Fruit fly (Drosophila melanogaster) whole organism, adult: ENCODE measurements around the gene Kaz.
A peak's percentile ranks its signal among the peaks of the same experiment; 100 is the strongest.

Experiments used
- CG11617 ChIP-seq: fragments of 200-800 bp; sonication (Bioruptor generic); optimal IDR thresholded peaks from 2 replicates; lab custom pipeline; 2017; ENCODE audit warnings: mild to moderate bottlenecking, missing biosample characterization, missing genetic modification reagents, missing genetic modification characterization
- CG12768 ChIP-seq: fragments of 200-800 bp; sonication (Bioruptor generic); optimal IDR thresholded peaks from 2 replicates; lab custom pipeline; 2017; ENCODE audit warnings: missing biosample characterization, missing genetic modification characterization, mild to moderate bottlenecking, moderate library complexity, missing genetic modification reagents
- CG14711 ChIP-seq: fragments of 200-800 bp; sonication (Bioruptor generic); optimal IDR thresholded peaks from 2 replicates; lab custom pipeline; 2018; ENCODE audit warnings: missing biosample characterization, mild to moderate bottlenecking, missing genetic modification characterization, moderate library complexity
- CG1620 ChIP-seq: fragments of 200-800 bp; sonication (Bioruptor generic); optimal IDR thresholded peaks from 2 replicates; lab custom pipeline; 2016; ENCODE audit warnings: missing biosample characterization, missing genetic modification characterization
- CG33017 ChIP-seq: fragments of 200-800 bp; sonication (Bioruptor generic); optimal IDR thresholded peaks from 2 replicates; lab custom pipeline; 2018; ENCODE audit warnings: missing biosample characterization, mild to moderate bottlenecking, missing genetic modification characterization, moderate library complexity
- CG5204 ChIP-seq: fragments of 200-800 bp; sonication (Bioruptor generic); optimal IDR thresholded peaks from 2 replicates; lab custom pipeline; 2016; ENCODE audit warnings: missing biosample characterization, missing genetic modification characterization
- CG7045 ChIP-seq: fragments of 200-800 bp; sonication (Bioruptor generic); optimal IDR thresholded peaks from 2 replicates; lab custom pipeline; 2017; ENCODE audit warnings: missing biosample characterization, mild to moderate bottlenecking, missing genetic modification characterization
- CG7101 ChIP-seq: fragments of 200-800 bp; sonication (Bioruptor generic); optimal IDR thresholded peaks from 2 replicates; lab custom pipeline; 2018; ENCODE audit warnings: missing biosample characterization, mild to moderate bottlenecking, missing genetic modification characterization, moderate library complexity
- Clk ChIP-seq: fragments of 200-800 bp; sonication (Bioruptor generic); optimal IDR thresholded peaks from 2 replicates; lab custom pipeline; 2017; ENCODE audit warnings: missing biosample characterization, missing genetic modification characterization
- Crg-1 ChIP-seq: fragments of 200-800 bp; sonication (Bioruptor generic); optimal IDR thresholded peaks from 2 replicates; lab custom pipeline; 2016; ENCODE audit warnings: missing biosample characterization, missing genetic modification characterization
- Hr96 ChIP-seq: fragments of 200-800 bp; sonication (Bioruptor generic); optimal IDR thresholded peaks from 2 replicates; lab custom pipeline; 2016; ENCODE audit warnings: missing biosample characterization, missing genetic modification characterization
- Mnt ChIP-seq: fragments of 200-800 bp; sonication (Bioruptor generic); optimal IDR thresholded peaks from 2 replicates; lab custom pipeline; 2016; ENCODE audit warnings: missing biosample characterization, mild to moderate bottlenecking, missing genetic modification characterization
- bab1 ChIP-seq: fragments of 200-800 bp; sonication (Bioruptor generic); optimal IDR thresholded peaks from 3 replicates; lab custom pipeline; 2019; ENCODE audit warnings: missing biosample characterization, mild to moderate bottlenecking, missing genetic modification characterization, moderate library complexity
- cic ChIP-seq: fragments of 200-800 bp; sonication (Bioruptor generic); optimal IDR thresholded peaks from 2 replicates; lab custom pipeline; 2017; ENCODE audit warnings: missing biosample characterization, mild to moderate bottlenecking, missing genetic modification characterization, moderate library complexity
- cnc ChIP-seq, 2 experiments: fragments of >200 bp; optimal IDR thresholded peaks; 2 replicates each; lab custom pipeline; 2017
- kay ChIP-seq: fragments of 200-800 bp; sonication (Bioruptor generic); peaks from one replicate; lab custom pipeline; 2016; ENCODE audit warnings: missing biosample characterization, missing genetic modification characterization, borderline replicate concordance
- ovo ChIP-seq: fragments of 200-800 bp; sonication (Bioruptor generic); optimal IDR thresholded peaks from 2 replicates; lab custom pipeline; 2016; ENCODE audit warnings: missing biosample characterization, missing genetic modification characterization
- pad ChIP-seq: fragments of 200-800 bp; sonication (Bioruptor generic); optimal IDR thresholded peaks from 3 replicates; lab custom pipeline; 2017; ENCODE audit warnings: missing biosample characterization, missing genetic modification characterization, mild to moderate bottlenecking, moderate library complexity, missing genetic modification reagents
- tj ChIP-seq: fragments of 200-800 bp; sonication (Bioruptor generic); optimal IDR thresholded peaks from 3 replicates; lab custom pipeline; 2017; ENCODE audit warnings: missing biosample characterization, mild to moderate bottlenecking, missing genetic modification characterization, moderate library complexity
- toe ChIP-seq: fragments of 200-800 bp; sonication (Bioruptor generic); optimal IDR thresholded peaks from 2 replicates; lab custom pipeline; 2016; ENCODE audit warnings: missing biosample characterization, missing genetic modification characterization

The Kaz gene

DNA sequence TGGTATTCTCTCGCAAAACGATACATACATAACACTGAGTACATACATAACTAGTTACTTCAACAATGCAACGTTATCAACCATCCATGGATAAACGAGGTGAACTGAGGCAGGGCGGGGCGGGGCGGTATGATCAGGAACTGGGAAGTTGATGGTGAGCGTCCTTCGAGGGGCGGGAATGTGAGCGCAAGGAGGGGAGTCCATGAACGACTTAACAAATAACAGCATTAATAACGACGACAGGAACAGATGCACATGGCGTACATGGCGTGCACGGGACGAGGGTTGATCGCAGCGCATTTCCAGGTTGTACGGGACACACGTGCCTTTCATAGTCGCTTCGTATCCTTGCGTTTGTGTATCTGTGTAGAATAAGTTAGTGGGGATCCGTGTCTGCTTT lies 38.2 kb upstream of the Kaz start:
- TF ChIP-seq toe (no peak), cic (GFP tag; lab: Kevin White, UChicago) (no peak)

DNA sequence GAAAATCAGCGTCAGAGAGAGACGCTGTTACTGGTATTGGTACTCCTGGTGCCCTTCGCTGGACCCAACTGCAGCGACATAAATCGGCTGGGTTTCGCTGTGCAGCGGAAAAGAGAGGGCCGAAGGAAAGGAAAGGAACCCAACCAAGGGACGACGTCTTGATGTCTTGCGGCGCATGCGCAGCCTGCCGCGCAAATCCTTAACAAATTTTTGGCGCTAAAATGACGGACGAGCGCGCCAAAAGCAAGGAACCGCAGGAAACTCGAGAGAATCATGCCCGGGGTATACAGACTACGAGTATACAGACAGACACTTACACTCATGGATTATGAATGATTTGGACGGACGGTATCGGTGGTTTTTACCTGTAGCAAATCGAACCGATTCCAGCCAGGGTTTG lies 37.2 kb upstream of the Kaz start:
- TF ChIP-seq CG33017 (no peak), tj (GFP tag; lab: Kevin White, UChicago) (no peak), pad (GFP tag; lab: Kevin White, UChicago) (no peak), CG12768 (GFP tag; lab: Kevin White, UChicago) (no peak), Hr96 (GFP tag; lab: Kevin White, UChicago) (no peak)

DNA sequence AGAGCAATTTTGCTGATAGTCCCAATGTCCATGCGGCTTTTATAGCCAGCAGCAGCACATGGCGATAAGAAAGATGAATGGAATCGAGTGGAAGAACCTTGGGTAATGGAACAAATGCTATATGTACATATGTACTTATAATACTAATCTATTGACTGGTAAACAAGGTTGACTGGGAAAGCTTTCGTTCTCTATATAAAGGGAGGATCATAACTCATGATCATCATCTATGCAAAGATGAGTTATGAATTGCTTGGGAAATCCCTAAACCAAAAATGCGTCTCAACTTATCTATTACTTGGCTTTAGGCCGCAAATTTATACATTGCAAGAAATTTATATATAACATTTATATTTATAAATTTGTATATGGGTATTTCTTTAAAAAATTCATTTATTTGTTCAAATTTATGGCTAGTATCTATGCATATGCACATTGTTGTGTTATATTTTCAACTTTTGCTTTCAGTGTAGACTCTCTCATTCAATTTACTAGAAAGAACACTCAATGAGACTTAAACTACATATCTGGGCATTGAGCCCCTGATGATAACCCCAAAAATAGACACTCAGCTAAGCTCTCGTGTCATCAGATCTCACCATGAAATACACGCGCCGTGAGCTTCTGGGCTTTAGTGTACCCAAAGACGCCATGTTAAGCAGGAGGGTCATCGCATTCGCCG lies 35.1 kb upstream of the Kaz start, which contains the start of the genes Srg1 and Elal:
Gene Srg1, minus strand, starts transcription at position 14 of the 682 bp plus-strand sequence.
Gene Elal, plus strand, starts transcription at position 632 of the 682 bp plus-strand sequence.
- TF ChIP-seq Clk (GFP tag; lab: Kevin White, UChicago) (no peak), tj (GFP tag; lab: Kevin White, UChicago) (peak; percentile 27), cic (GFP tag; lab: Kevin White, UChicago) (peak; percentile 68), CG1620 (GFP tag; lab: Kevin White, UChicago) (no peak), Crg-1 (no peak), CG14711 (tag; lab: Kevin White, UChicago) (peak; percentile 32), bab1 (no peak), toe (no peak), pad (GFP tag; lab: Kevin White, UChicago) (no peak), kay (GFP tag; lab: Kevin White, UChicago) (no peak), CG12768 (GFP tag; lab: Kevin White, UChicago) (peak; percentile 16), CG11617 (peak; percentile 6), CG7045 (GFP tag; lab: Kevin White, UChicago) (no peak), Hr96 (GFP tag; lab: Kevin White, UChicago) (no peak), CG7101 (peak; percentile 65), CG5204 (GFP tag; lab: Kevin White, UChicago) (no peak), ovo (no peak), Mnt (GFP tag; lab: Kevin White, UChicago) (peak; percentile 50), cnc (optimal IDR thresholded peaks at IDR 0.05; lab: Kevin White, UChicago) (no peak), CG33017 (peak; percentile 70)

DNA sequence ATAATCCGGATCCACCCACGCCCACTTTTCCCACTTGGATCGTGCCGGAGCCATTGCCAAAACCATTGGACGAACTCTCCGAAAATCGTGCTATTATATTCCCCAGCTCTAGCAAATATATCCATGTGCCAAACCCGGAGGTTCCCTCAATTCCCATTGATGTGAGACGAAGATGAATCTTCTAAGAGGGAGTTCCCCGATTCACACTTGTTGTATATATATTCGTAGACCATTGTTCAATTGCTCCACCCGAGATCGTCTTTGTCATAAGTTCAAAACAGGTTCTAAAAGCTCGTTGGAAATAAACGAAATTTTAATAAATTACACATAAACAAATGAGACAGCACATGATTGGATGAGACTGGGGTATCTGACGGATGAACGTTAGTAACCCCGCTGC lies 34.1 kb upstream of the Kaz start:
- no peak for TF ChIP-seq CG7101
- TF ChIP-seq tj (GFP tag; lab: Kevin White, UChicago) = no peak
- TF ChIP-seq CG11617 = no peak
- TF ChIP-seq CG14711 (tag; lab: Kevin White, UChicago) = no peak
- TF ChIP-seq cic (GFP tag; lab: Kevin White, UChicago) = no peak
- no peak for TF ChIP-seq pad (GFP tag; lab: Kevin White, UChicago)
- TF ChIP-seq cnc (optimal IDR thresholded peaks at IDR 0.05; lab: Kevin White, UChicago) = no peak
- no peak for TF ChIP-seq kay (GFP tag; lab: Kevin White, UChicago)
- no peak for TF ChIP-seq bab1
- no peak for TF ChIP-seq CG5204 (GFP tag; lab: Kevin White, UChicago)
- no peak for TF ChIP-seq toe
- TF ChIP-seq Hr96 (GFP tag; lab: Kevin White, UChicago) = no peak
- TF ChIP-seq CG33017 = no peak
- no peak for TF ChIP-seq ovo
- TF ChIP-seq CG7045 (GFP tag; lab: Kevin White, UChicago) = no peak
- no peak for TF ChIP-seq CG1620 (GFP tag; lab: Kevin White, UChicago)
- TF ChIP-seq Crg-1 = no peak
- TF ChIP-seq Clk (GFP tag; lab: Kevin White, UChicago) = no peak
- no peak for TF ChIP-seq Mnt (GFP tag; lab: Kevin White, UChicago)

DNA sequence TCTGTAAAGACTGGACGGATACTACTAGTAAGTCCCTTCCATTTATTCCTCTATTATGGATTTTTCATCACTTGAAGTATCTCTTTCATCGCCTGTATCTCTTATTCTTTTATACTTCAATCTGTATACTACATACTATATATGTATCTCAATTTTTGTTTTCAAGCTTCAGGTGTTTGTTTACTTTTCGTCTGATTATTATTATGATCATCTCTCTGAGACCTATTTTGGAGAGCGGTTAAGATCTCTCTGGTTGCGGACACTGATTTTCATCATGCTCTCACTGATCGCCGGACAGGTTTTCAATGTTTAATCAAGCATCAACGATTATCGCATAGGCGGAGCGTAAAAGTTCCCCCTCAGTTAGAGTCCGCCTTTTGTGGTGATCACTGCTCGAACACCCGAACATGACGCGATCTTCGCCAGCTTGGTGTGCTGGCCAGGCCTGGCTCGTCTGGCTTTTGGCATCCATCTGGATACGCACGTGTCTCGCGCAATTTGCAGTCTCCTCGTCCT lies 32.9 kb upstream of the Kaz start, which contains the start of gene CG7016:
Gene CG7016, plus strand, starts transcription at position 358 of the 516 bp plus-strand sequence.
- TF ChIP-seq CG33017 (no peak), Crg-1 (no peak), CG1620 (GFP tag; lab: Kevin White, UChicago) (no peak), CG7101 (no peak), bab1 (no peak), CG12768 (GFP tag; lab: Kevin White, UChicago) (no peak), pad (GFP tag; lab: Kevin White, UChicago) (no peak), kay (GFP tag; lab: Kevin White, UChicago) (no peak), CG14711 (tag; lab: Kevin White, UChicago) (no peak), CG5204 (GFP tag; lab: Kevin White, UChicago) (no peak), CG11617 (no peak), cnc (optimal IDR thresholded peaks at IDR 0.05; lab: Kevin White, UChicago) (no peak), Hr96 (GFP tag; lab: Kevin White, UChicago) (no peak), cic (GFP tag; lab: Kevin White, UChicago) (no peak), toe (no peak), Mnt (GFP tag; lab: Kevin White, UChicago) (no peak), Clk (GFP tag; lab: Kevin White, UChicago) (no peak), CG7045 (GFP tag; lab: Kevin White, UChicago) (no peak), ovo (no peak), tj (GFP tag; lab: Kevin White, UChicago) (no peak)

DNA sequence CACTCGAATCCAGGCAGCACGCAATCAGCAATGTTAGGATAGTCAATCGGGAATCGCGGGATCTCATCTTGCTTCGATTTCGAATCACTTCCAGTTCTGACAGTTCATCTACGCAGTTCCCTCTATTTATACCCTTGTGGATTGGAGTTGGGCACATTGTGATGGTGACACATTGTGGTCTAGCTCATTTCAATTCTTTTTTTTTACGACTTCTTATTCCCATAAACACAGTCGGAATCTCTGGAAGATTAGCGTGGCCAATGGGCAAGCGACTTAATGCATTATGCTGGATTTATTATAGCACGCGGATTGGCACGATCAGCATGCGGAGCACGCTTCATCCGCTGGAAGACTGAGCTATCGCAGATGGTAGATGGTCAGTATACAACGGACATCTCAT lies 32.3 kb upstream of the Kaz start, which contains the start of gene CG13640:
Gene CG13640, minus strand, starts transcription at position 101 of the 400 bp plus-strand sequence.
- TF ChIP-seq CG7101 (no peak), Mnt (GFP tag; lab: Kevin White, UChicago) (no peak), CG1620 (GFP tag; lab: Kevin White, UChicago) (no peak), Crg-1 (no peak), CG14711 (tag; lab: Kevin White, UChicago) (no peak), cic (GFP tag; lab: Kevin White, UChicago) (no peak), CG7045 (GFP tag; lab: Kevin White, UChicago) (no peak), pad (GFP tag; lab: Kevin White, UChicago) (no peak)
